Fruit fly (Drosophila melanogaster) whole organism, prepupa: ENCODE results near the gene CG11360.

Source experiments
- Blimp-1 ChIP-seq: fragments of 200-800 bp; sonication (Bioruptor generic); optimal IDR thresholded peaks from 3 replicates; lab custom pipeline; 2017; ENCODE audit warnings: missing biosample characterization, missing genetic modification characterization, mild to moderate bottlenecking, moderate library complexity, missing genetic modification reagents
- CG10631 ChIP-seq: fragments of 200-800 bp; sonication (Bioruptor generic); optimal IDR thresholded peaks from 2 replicates; lab custom pipeline; 2016; ENCODE audit warnings: missing biosample characterization, missing genetic modification characterization
- CG10669 ChIP-seq: fragments of 200-800 bp; sonication (Bioruptor generic); optimal IDR thresholded peaks from 3 replicates; lab custom pipeline; 2018; ENCODE audit warnings: missing biosample characterization, mild to moderate bottlenecking, missing genetic modification characterization, moderate library complexity
- CG11294 ChIP-seq: fragments of 200-800 bp; sonication (Bioruptor generic); IDR thresholded peaks from 2 replicates; pipeline ENCODE4 v1.3.6; 2022; ENCODE audit warnings: missing biosample characterization, missing genetic modification characterization
- CG11762 ChIP-seq: fragments of 200-800 bp; sonication (Bioruptor generic); optimal IDR thresholded peaks from 3 replicates; lab custom pipeline; 2016; ENCODE audit warnings: missing biosample characterization, missing genetic modification characterization; ENCODE audit not compliant: insufficient read depth
- CG3032 ChIP-seq: fragments of 200-800 bp; optimal IDR thresholded peaks from 2 replicates; lab custom pipeline; 2019; ENCODE audit warnings: missing biosample characterization, mild to moderate bottlenecking, missing genetic modification characterization, moderate library complexity
- CG31627 ChIP-seq: fragments of 200-800 bp; sonication (Bioruptor generic); optimal IDR thresholded peaks from 3 replicates; lab custom pipeline; 2016; ENCODE audit warnings: missing biosample characterization, missing genetic modification characterization
- CG32006 ChIP-seq: fragments of 200-800 bp; sonication (Bioruptor generic); optimal IDR thresholded peaks from 3 replicates; lab custom pipeline; 2017; ENCODE audit warnings: missing biosample characterization, mild to moderate bottlenecking, missing genetic modification characterization
- CG34406 ChIP-seq: fragments of 200-800 bp; sonication (Bioruptor generic); optimal IDR thresholded peaks from 3 replicates; lab custom pipeline; 2016; ENCODE audit warnings: missing biosample characterization, missing genetic modification characterization
- CG6163 ChIP-seq: fragments of 200-800 bp; sonication (Bioruptor generic); IDR thresholded peaks from 3 replicates; pipeline ENCODE4 v1.3.6; 2022; ENCODE audit warnings: missing biosample characterization, missing genetic modification characterization
- CG6792 ChIP-seq: fragments of 200-800 bp; sonication (Bioruptor generic); optimal IDR thresholded peaks from 3 replicates; lab custom pipeline; 2016; ENCODE audit warnings: missing biosample characterization, missing genetic modification characterization
- CG6854 ChIP-seq: fragments of 200-800 bp; sonication (Bioruptor generic); optimal IDR thresholded peaks from 2 replicates; lab custom pipeline; 2017; ENCODE audit warnings: missing biosample characterization, mild to moderate bottlenecking, missing genetic modification characterization
- CG8119 ChIP-seq: fragments of 200-800 bp; sonication (Bioruptor generic); IDR thresholded peaks from 3 replicates; pipeline ENCODE4 v1.3.6; 2022; ENCODE audit warnings: missing biosample characterization, missing genetic modification characterization
- Eip75B ChIP-seq: fragments of 200-800 bp; sonication (Bioruptor generic); optimal IDR thresholded peaks from 3 replicates; lab custom pipeline; 2016; ENCODE audit warnings: missing biosample characterization, missing genetic modification characterization
- Eip78C ChIP-seq: fragments of 200-800 bp; sonication (Bioruptor generic); peaks from one replicate; lab custom pipeline; 2016; ENCODE audit warnings: missing biosample characterization, missing genetic modification characterization
- Gug ChIP-seq: fragments of 200-800 bp; sonication (Bioruptor generic); IDR thresholded peaks from 2 replicates; pipeline ENCODE4 v1.3.6; 2022; ENCODE audit warnings: missing biosample characterization, missing genetic modification characterization
- Hr39 ChIP-seq: fragments of 200-800 bp; sonication (Bioruptor generic); optimal IDR thresholded peaks from 2 replicates; lab custom pipeline; 2016; ENCODE audit warnings: missing biosample characterization, missing genetic modification characterization
- Lpt ChIP-seq: fragments of 200-800 bp; sonication (Bioruptor generic); optimal IDR thresholded peaks from 3 replicates; lab custom pipeline; 2016; ENCODE audit warnings: missing biosample characterization, missing genetic modification characterization
- Smox ChIP-seq: fragments of 200-800 bp; sonication (Bioruptor generic); optimal IDR thresholded peaks from 3 replicates; lab custom pipeline; 2016; ENCODE audit warnings: missing biosample characterization, missing genetic modification characterization
- Sox15 ChIP-seq: fragments of 200-800 bp; sonication (Bioruptor generic); optimal IDR thresholded peaks from 3 replicates; lab custom pipeline; 2016; ENCODE audit warnings: missing biosample characterization, missing genetic modification characterization
- achi ChIP-seq: fragments of 200-800 bp; sonication (Bioruptor generic); optimal IDR thresholded peaks from 3 replicates; lab custom pipeline; 2016; ENCODE audit warnings: missing biosample characterization, missing genetic modification characterization
- acj6 ChIP-seq: fragments of 200-800 bp; sonication (Bioruptor generic); optimal IDR thresholded peaks from 3 replicates; lab custom pipeline; 2016; ENCODE audit warnings: missing biosample characterization, missing genetic modification characterization
- dac ChIP-seq: fragments of 200-800 bp; sonication (Bioruptor generic); optimal IDR thresholded peaks from 2 replicates; lab custom pipeline; 2017; ENCODE audit warnings: missing biosample characterization, mild to moderate bottlenecking, missing genetic modification characterization
- dsx ChIP-seq: fragments of 200-800 bp; optimal IDR thresholded peaks from 3 replicates; lab custom pipeline; 2019; ENCODE audit warnings: missing biosample characterization, mild to moderate bottlenecking, missing genetic modification characterization, moderate library complexity; ENCODE audit not compliant: poor library complexity, severe bottlenecking
- esn ChIP-seq: fragments of 200-800 bp; sonication (Bioruptor generic); optimal IDR thresholded peaks from 2 replicates; lab custom pipeline; 2016; ENCODE audit warnings: missing biosample characterization, mild to moderate bottlenecking, missing genetic modification characterization, moderate library complexity
- lz ChIP-seq: fragments of 200-800 bp; sonication (Bioruptor generic); optimal IDR thresholded peaks from 3 replicates; lab custom pipeline; 2016; ENCODE audit warnings: missing biosample characterization, missing genetic modification characterization
- net ChIP-seq: fragments of 200-800 bp; sonication (Bioruptor generic); optimal IDR thresholded peaks from 3 replicates; lab custom pipeline; 2016; ENCODE audit warnings: missing biosample characterization, missing genetic modification characterization
- salr ChIP-seq, 2 experiments: fragments of 200-800 bp; sonication (Bioruptor generic); optimal IDR thresholded peaks; 3 replicates each; lab custom pipeline; 2016 to 2018; ENCODE audit warnings: missing biosample characterization in 2 of 2, missing genetic modification characterization in 2 of 2, mild to moderate bottlenecking in 1 of 2
- spab ChIP-seq: fragments of 200-800 bp; sonication (Bioruptor generic); optimal IDR thresholded peaks from 2 replicates; lab custom pipeline; 2017; ENCODE audit warnings: missing biosample characterization, mild to moderate bottlenecking, missing genetic modification characterization, missing genetic modification reagents
- ss ChIP-seq, 2 experiments: fragments of 200-800 bp; sonication (Bioruptor generic); optimal IDR thresholded peaks; 2 replicates in 1 of 2; 3 replicates in 1 of 2; lab custom pipeline; 2017 to 2018; ENCODE audit warnings: mild to moderate bottlenecking in 2 of 2, missing biosample characterization in 2 of 2, missing genetic modification characterization in 2 of 2, moderate library complexity in 1 of 2
- svp ChIP-seq: fragments of 200-800 bp; sonication (Bioruptor generic); peaks from one replicate; lab custom pipeline; 2016; ENCODE audit warnings: missing biosample characterization, missing genetic modification characterization

The CG11360 gene

DNA sequence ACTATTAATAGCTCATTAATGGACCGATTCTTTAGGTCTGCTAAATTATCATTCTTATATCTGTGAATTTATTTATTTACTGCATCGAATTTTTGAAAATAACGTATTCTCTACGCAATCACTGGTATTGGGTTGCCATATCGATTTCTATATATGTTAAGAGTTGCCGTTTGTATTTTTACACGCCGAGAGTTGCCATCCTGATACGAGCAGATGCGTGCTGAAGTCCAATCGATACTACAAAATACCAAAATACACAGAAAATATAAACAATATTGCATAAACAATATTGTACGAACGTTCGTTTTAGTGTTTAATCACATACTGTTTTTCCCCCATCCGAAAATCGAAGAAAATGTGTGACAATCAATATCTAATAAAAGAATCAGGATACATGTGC lies 26.5 kb downstream of the CG11360 start, which contains the start of gene ey (continued):
- no peak for TF ChIP-seq salr (GFP tag; optimal IDR thresholded peaks at IDR 0.05; lab: Kevin White, UChicago)
- no peak for TF ChIP-seq esn (GFP tag; lab: Kevin White, UChicago)
- TF ChIP-seq Hr39 = no peak
- TF ChIP-seq CG6163 (GFP tag; lab: Robert Waterston, UW) = no peak
- no peak for TF ChIP-seq svp (GFP tag; lab: Kevin White, UChicago)
- no peak for TF ChIP-seq acj6 (GFP tag; lab: Kevin White, UChicago)
- no peak for TF ChIP-seq Lpt (GFP tag; lab: Kevin White, UChicago)
- no peak for TF ChIP-seq Smox (GFP tag; lab: Kevin White, UChicago)
- no peak for TF ChIP-seq CG34406
- TF ChIP-seq dsx (GFP tag; lab: Kevin White, UChicago) = no peak
- TF ChIP-seq Eip75B (GFP tag; lab: Kevin White, UChicago) = peak; percentile 9
- TF ChIP-seq CG10669 = no peak

- TF ChIP-seq Sox15 (GFP tag; lab: Kevin White, UChicago) = no peak
- TF ChIP-seq CG10631 (GFP tag; lab: Kevin White, UChicago) = no peak
- TF ChIP-seq Gug (GFP tag; lab: Robert Waterston, UW) = no peak
- no peak for TF ChIP-seq Blimp-1 (GFP tag; lab: Kevin White, UChicago)
- no peak for TF ChIP-seq dac (GFP tag; lab: Kevin White, UChicago)
- TF ChIP-seq, all 60 proteins: peak for 0
Measured at dm6 chr4:701948-702347, 31.0 kb downstream of the CG11360 start.

DNA sequence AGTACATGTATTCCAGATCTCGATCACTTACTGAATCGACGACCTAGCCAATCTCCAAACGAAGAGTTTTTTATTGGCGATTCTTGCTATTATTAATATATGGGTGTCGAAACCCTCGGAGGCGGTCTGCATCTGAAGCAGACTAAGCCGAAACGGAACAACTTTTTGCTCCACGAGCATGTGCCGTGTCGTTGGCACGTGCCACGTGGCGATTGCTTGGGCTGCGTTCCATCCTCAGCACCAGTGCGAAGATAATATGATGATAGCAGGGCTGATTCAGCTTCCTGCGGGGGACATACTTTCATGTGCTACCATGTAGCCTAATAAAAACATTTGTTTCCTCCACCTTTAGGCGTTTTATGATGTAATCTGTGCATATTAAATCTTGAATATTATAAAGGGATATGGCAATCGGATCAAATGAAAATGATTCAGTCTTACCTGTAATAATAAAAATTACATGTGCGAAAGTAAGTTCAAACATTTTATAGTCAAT lies 31.9 kb downstream of the CG11360 start:
- TF ChIP-seq CG10631 (GFP tag; lab: Kevin White, UChicago) (no peak), ss (GFP tag; optimal IDR thresholded peaks at IDR 0.05; lab: Kevin White, UChicago) (no peak), CG6854 (GFP tag; lab: Kevin White, UChicago) (no peak), CG8119 (GFP tag; lab: Robert Waterston, UW) (no peak), spab (GFP tag; lab: Kevin White, UChicago) (no peak), CG11294 (GFP tag; lab: Robert Waterston, UW) (no peak)

DNA sequence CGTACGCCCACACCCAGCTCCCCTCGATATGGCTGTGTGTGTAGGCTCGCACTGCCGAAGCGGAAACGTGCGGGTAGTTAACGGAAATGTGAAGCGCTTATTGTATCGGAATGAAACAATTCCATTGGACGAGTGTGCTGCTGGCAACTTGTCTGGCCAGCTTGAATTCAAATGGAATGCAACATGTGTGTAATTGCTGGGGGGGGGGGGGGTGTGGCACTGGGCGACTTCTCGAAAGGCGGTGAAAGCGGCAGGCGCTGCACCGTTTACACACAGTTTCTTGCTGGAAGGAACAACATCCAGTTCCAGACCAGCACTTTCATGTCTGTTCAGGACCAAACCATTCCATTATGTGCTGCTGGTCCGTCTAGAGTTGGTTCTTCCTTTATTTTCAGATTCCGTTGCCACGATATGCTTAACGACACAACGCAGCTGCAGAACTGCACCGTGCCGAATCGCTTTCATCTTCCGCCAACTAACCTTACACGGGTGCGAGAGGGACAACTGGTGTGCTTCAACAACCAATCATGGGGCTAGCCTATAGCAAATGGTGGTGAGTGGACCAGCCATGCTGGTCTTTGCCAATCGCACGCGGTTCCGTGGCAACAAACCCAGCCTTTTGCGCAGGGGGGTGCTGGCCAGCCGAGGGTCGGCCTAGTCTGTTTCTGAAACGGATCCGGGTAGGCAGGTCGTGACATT lies 33.2 kb downstream of the CG11360 start:
- peak; percentile 10 for TF ChIP-seq Eip78C (GFP tag; lab: Kevin White, UChicago)
- TF ChIP-seq Sox15 (GFP tag; lab: Kevin White, UChicago) = no peak
- TF ChIP-seq, all 60 proteins: peak for 1

dm6 chr4:706847-707246 lies 35.9 kb downstream of the CG11360 start:
- TF ChIP-seq Blimp-1 (GFP tag; lab: Kevin White, UChicago) = no peak
- TF ChIP-seq CG11762 (GFP tag; lab: Kevin White, UChicago) = no peak
- TF ChIP-seq Lpt (GFP tag; lab: Kevin White, UChicago) = no peak
- TF ChIP-seq net (GFP tag; lab: Kevin White, UChicago) = no peak
- no peak for TF ChIP-seq CG6792
- no peak for TF ChIP-seq CG31627 (GFP tag; lab: Kevin White, UChicago)
- TF ChIP-seq CG3032 (tag; lab: Kevin White, UChicago) = no peak
- no peak for TF ChIP-seq CG32006
- TF ChIP-seq lz = no peak
- TF ChIP-seq achi (GFP tag; lab: Kevin White, UChicago) = no peak
- TF ChIP-seq, all 60 proteins: peak for 0
